Fruit fly (Drosophila melanogaster) whole organism, embryonic: ENCODE results near the gene tau.
A peak's percentile ranks its signal among the peaks of the same experiment; 100 is the strongest.

ENCODE experiments used
- Abd-B ChIP-seq: fragments of 200-800 bp; sonication (Bioruptor generic); optimal IDR thresholded peaks from 2 replicates; lab custom pipeline; 2018; ENCODE audit warnings: missing biosample characterization, mild to moderate bottlenecking, missing genetic modification characterization, moderate library complexity
- Atf6 ChIP-seq: fragments of 200-800 bp; sonication (Bioruptor generic); IDR thresholded peaks from 2 replicates; pipeline ENCODE4 v1.3.6; 2022; ENCODE audit warnings: missing biosample characterization, missing genetic modification characterization
- BtbVII ChIP-seq: fragments of 200-800 bp; sonication (Bioruptor generic); optimal IDR thresholded peaks from 3 replicates; lab custom pipeline; 2017; ENCODE audit warnings: missing biosample characterization, mild to moderate bottlenecking, missing genetic modification characterization
- C15 ChIP-seq: fragments of 200-800 bp; sonication (Bioruptor generic); IDR thresholded peaks from 3 replicates; pipeline ENCODE4 v1.3.6; 2022; ENCODE audit warnings: missing biosample characterization, missing genetic modification characterization
- CG1024 ChIP-seq: fragments of 200-800 bp; sonication (Bioruptor generic); IDR thresholded peaks from 2 replicates; pipeline ENCODE4 v1.3.6; 2022; ENCODE audit warnings: missing biosample characterization, missing genetic modification characterization
- CG10267 ChIP-seq: fragments of 200-800 bp; sonication (Bioruptor generic); optimal IDR thresholded peaks from 2 replicates; lab custom pipeline; 2018; ENCODE audit warnings: missing biosample characterization, mild to moderate bottlenecking, missing genetic modification characterization, moderate library complexity
- CG12391 ChIP-seq: fragments of 200-800 bp; sonication (Bioruptor generic); optimal IDR thresholded peaks from 3 replicates; lab custom pipeline; 2018; ENCODE audit warnings: missing biosample characterization, mild to moderate bottlenecking, missing genetic modification characterization, moderate library complexity
- CG12659 ChIP-seq: fragments of 200-800 bp; sonication (Bioruptor generic); optimal IDR thresholded peaks from 3 replicates; lab custom pipeline; 2017; ENCODE audit warnings: mild to moderate bottlenecking, missing biosample characterization, missing genetic modification reagents, missing genetic modification characterization
- CG14710 ChIP-seq: fragments of 200-800 bp; sonication (Bioruptor generic); optimal IDR thresholded peaks from 3 replicates; lab custom pipeline; 2019; ENCODE audit warnings: missing biosample characterization, mild to moderate bottlenecking, missing genetic modification characterization, moderate library complexity
- CG15514 ChIP-seq: fragments of 200-800 bp; sonication (Bioruptor generic); optimal IDR thresholded peaks from 3 replicates; lab custom pipeline; 2017; ENCODE audit warnings: missing biosample characterization, missing genetic modification characterization, mild to moderate bottlenecking, moderate library complexity, missing genetic modification reagents
- CG17186 ChIP-seq: fragments of 200-800 bp; sonication (Bioruptor generic); optimal IDR thresholded peaks from 3 replicates; lab custom pipeline; 2017; ENCODE audit warnings: missing biosample characterization, missing genetic modification reagents, missing genetic modification characterization
- CG17361 ChIP-seq: fragments of 200-800 bp; sonication (Bioruptor generic); IDR thresholded peaks from 3 replicates; pipeline ENCODE4 v1.3.6; 2022; ENCODE audit warnings: missing biosample characterization, missing genetic modification characterization
- CG18262 ChIP-seq: fragments of 200-800 bp; optimal IDR thresholded peaks from 3 replicates; lab custom pipeline; 2019; ENCODE audit warnings: missing biosample characterization, mild to moderate bottlenecking, missing genetic modification characterization, moderate library complexity
- CG2116 ChIP-seq: fragments of 200-800 bp; sonication (Bioruptor generic); optimal IDR thresholded peaks from 3 replicates; lab custom pipeline; 2018; ENCODE audit warnings: missing biosample characterization, mild to moderate bottlenecking, missing genetic modification characterization
- CG3847 ChIP-seq: fragments of 200-800 bp; sonication (Bioruptor generic); IDR thresholded peaks from 2 replicates; pipeline ENCODE4 v1.3.6; 2022; ENCODE audit warnings: missing biosample characterization, missing genetic modification characterization
- CG4617 ChIP-seq: fragments of 200-800 bp; sonication (Bioruptor generic); optimal IDR thresholded peaks from 3 replicates; lab custom pipeline; 2016; ENCODE audit warnings: missing biosample characterization, missing genetic modification characterization, borderline replicate concordance
- CG9437 ChIP-seq: fragments of 200-800 bp; sonication (Bioruptor generic); optimal IDR thresholded peaks from 2 replicates; lab custom pipeline; 2018; ENCODE audit warnings: missing biosample characterization, mild to moderate bottlenecking, missing genetic modification characterization
- Dp ChIP-seq: fragments of 200-800 bp; sonication (Bioruptor generic); optimal IDR thresholded peaks from 2 replicates; lab custom pipeline; 2018; ENCODE audit warnings: missing biosample characterization, mild to moderate bottlenecking, missing genetic modification characterization, moderate library complexity
- Drgx ChIP-seq: fragments of 200-800 bp; sonication (Bioruptor generic); IDR thresholded peaks from 2 replicates; pipeline ENCODE4 v1.3.6; 2022; ENCODE audit warnings: missing biosample characterization, missing genetic modification characterization
- Elba2 ChIP-seq: fragments of 200-800 bp; sonication (Bioruptor generic); optimal IDR thresholded peaks from 3 replicates; lab custom pipeline; 2016; ENCODE audit warnings: missing biosample characterization, missing genetic modification characterization
- Ets97D ChIP-seq: fragments of 200-800 bp; sonication (Bioruptor generic); optimal IDR thresholded peaks from 3 replicates; lab custom pipeline; 2016; ENCODE audit warnings: missing biosample characterization, missing genetic modification characterization
- Fer3 ChIP-seq: fragments of 200-800 bp; sonication (Bioruptor generic); optimal IDR thresholded peaks from 2 replicates; lab custom pipeline; 2018; ENCODE audit warnings: missing biosample characterization, mild to moderate bottlenecking, missing genetic modification characterization, moderate library complexity
- HmgZ ChIP-seq: fragments of 200-800 bp; sonication (Bioruptor generic); optimal IDR thresholded peaks from 2 replicates; lab custom pipeline; 2018; ENCODE audit warnings: missing biosample characterization, mild to moderate bottlenecking, missing genetic modification characterization
- MBD-R2 ChIP-seq: fragments of 200-800 bp; sonication (Bioruptor generic); IDR thresholded peaks from 2 replicates; pipeline ENCODE4 v1.3.6; 2022; ENCODE audit warnings: missing biosample characterization, missing genetic modification characterization
- MESR4 ChIP-seq: fragments of 200-800 bp; sonication (Bioruptor generic); optimal IDR thresholded peaks from 2 replicates; lab custom pipeline; 2018; ENCODE audit warnings: missing biosample characterization, mild to moderate bottlenecking, missing genetic modification characterization, moderate library complexity
- Max ChIP-seq: fragments of 200-800 bp; sonication (Bioruptor generic); optimal IDR thresholded peaks from 2 replicates; lab custom pipeline; 2016; ENCODE audit warnings: missing biosample characterization, mild to moderate bottlenecking, missing genetic modification characterization
- Neu2 ChIP-seq: fragments of 200-800 bp; sonication (Bioruptor generic); optimal IDR thresholded peaks from 3 replicates; lab custom pipeline; 2016; ENCODE audit warnings: missing biosample characterization, missing genetic modification characterization, borderline replicate concordance
- Pdp1 ChIP-seq, 2 experiments: fragments of 200-800 bp; sonication (Bioruptor generic); optimal IDR thresholded peaks; 3 replicates each; lab custom pipeline; 2016; ENCODE audit warnings: missing biosample characterization in 2 of 2, missing genetic modification characterization in 2 of 2, mild to moderate bottlenecking in 1 of 2, moderate library complexity in 1 of 2
- Scr ChIP-seq: fragments of 200-800 bp; sonication (Bioruptor generic); IDR thresholded peaks from 2 replicates; pipeline ENCODE4 v1.3.6; 2022; ENCODE audit warnings: missing biosample characterization, missing genetic modification characterization; ENCODE audit not compliant: partially characterized antibody
- Sin3A ChIP-seq: fragments of >200 bp; optimal IDR thresholded peaks from 2 replicates; lab custom pipeline; 2018
- Sry-β ChIP-seq: fragments of 200-800 bp; sonication (Bioruptor generic); optimal IDR thresholded peaks from 2 replicates; lab custom pipeline; 2018; ENCODE audit warnings: missing biosample characterization, mild to moderate bottlenecking, missing genetic modification characterization, moderate library complexity
- Tbp ChIP-seq: fragments of >200 bp; optimal IDR thresholded peaks from 2 replicates; lab custom pipeline; 2018; ENCODE audit warnings: missing biosample characterization, missing genetic modification characterization
- YL-1 ChIP-seq: fragments of 200-800 bp; sonication (Bioruptor generic); optimal IDR thresholded peaks from 3 replicates; lab custom pipeline; 2017; ENCODE audit warnings: missing biosample characterization, mild to moderate bottlenecking, missing genetic modification characterization
- az2 ChIP-seq: fragments of 200-800 bp; sonication (Bioruptor generic); optimal IDR thresholded peaks from 3 replicates; lab custom pipeline; 2016; ENCODE audit warnings: missing biosample characterization, missing genetic modification characterization
- dpn ChIP-seq, 2 experiments: fragments of 200-800 bp; sonication (Bioruptor generic); optimal IDR thresholded peaks; 3 replicates each; lab custom pipeline; 2016; ENCODE audit warnings: missing biosample characterization in 2 of 2, missing genetic modification characterization in 2 of 2
- hkb ChIP-seq, 2 experiments: fragments of 200-800 bp in 1 of 2; fragments of >200 bp in 1 of 2; sonication (Bioruptor generic) in 1 of 2; IDR thresholded peaks in 1 of 2; optimal IDR thresholded peaks in 1 of 2; 2 replicates each; pipeline versions ENCODE4 v1.3.6 to Lab custom; 2017 to 2022; ENCODE audit warnings: missing biosample characterization in 1 of 2, missing genetic modification characterization in 1 of 2
- psq ChIP-seq: fragments of 200-800 bp; sonication (Bioruptor generic); optimal IDR thresholded peaks from 2 replicates; lab custom pipeline; 2017; ENCODE audit warnings: missing biosample characterization, missing genetic modification characterization
- pzg ChIP-seq: fragments of 200-800 bp; sonication (Bioruptor generic); optimal IDR thresholded peaks from 3 replicates; lab custom pipeline; 2018; ENCODE audit warnings: missing biosample characterization, mild to moderate bottlenecking, missing genetic modification characterization, moderate library complexity
- sens ChIP-seq: fragments of 200-800 bp; sonication (Bioruptor generic); peaks from one replicate; lab custom pipeline; 2016; ENCODE audit warnings: missing biosample characterization, missing genetic modification characterization
- stwl ChIP-seq: fragments of 200-800 bp; sonication (Bioruptor generic); optimal IDR thresholded peaks from 3 replicates; lab custom pipeline; 2018; ENCODE audit warnings: missing biosample characterization, mild to moderate bottlenecking, missing genetic modification characterization, moderate library complexity
- tgo ChIP-seq: fragments of 200-800 bp; sonication (Bioruptor generic); IDR thresholded peaks from 3 replicates; pipeline ENCODE4 v1.3.6; 2022; ENCODE audit warnings: missing biosample characterization, missing genetic modification characterization
- trem ChIP-seq: fragments of 200-800 bp; optimal IDR thresholded peaks from 3 replicates; lab custom pipeline; 2019; ENCODE audit warnings: missing biosample characterization, mild to moderate bottlenecking, missing genetic modification characterization, moderate library complexity

The tau gene

DNA sequence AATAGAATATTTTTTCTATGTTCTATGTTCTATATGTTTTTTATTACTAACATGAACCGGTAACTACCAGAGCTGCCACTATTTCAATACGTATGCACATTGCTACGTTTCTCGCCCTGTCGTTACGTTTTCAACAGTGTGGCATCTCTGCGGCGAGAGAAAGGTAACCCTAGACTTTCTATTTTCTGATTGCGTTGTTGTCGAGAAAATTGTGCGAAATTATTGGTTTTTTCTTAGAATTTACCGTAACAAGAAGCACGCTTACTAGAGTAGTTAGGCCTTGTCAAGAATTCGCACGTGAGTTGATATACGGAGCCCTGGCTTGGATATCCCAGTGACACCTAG, 43.4 kb upstream of the tau start, which contains the start of gene btz (continued):
- peak; percentile 27 for TF ChIP-seq Max
- no peak for TF ChIP-seq az2 (GFP tag; lab: Kevin White, UChicago)
- peak; percentile 71 for TF ChIP-seq stwl (tag; lab: Kevin White, UChicago)
- peak; percentile 45 for TF ChIP-seq CG10267
- peak; percentile 41 for TF ChIP-seq CG12659 (GFP tag; lab: Kevin White, UChicago)
- peak; percentile 83 for TF ChIP-seq Elba2
- peak; percentile 39 for TF ChIP-seq Ets97D
- TF ChIP-seq sens (GFP tag; lab: Kevin White, UChicago): no peak
- TF ChIP-seq Scr (GFP tag; lab: Robert Waterston, UW): 0 out of 2 replicates have a peak, but pooled peaks have one; percentile 27
- TF ChIP-seq Pdp1 (GFP tag; optimal IDR thresholded peaks at IDR 0.05; lab: Kevin White, UChicago): peak in 1 of 2 experiments; percentile 8
- no peak for TF ChIP-seq hkb (optimal IDR thresholded peaks at IDR 0.05; lab: Kevin White, UChicago)
- no peak for TF ChIP-seq hkb (GFP tag; IDR thresholded peaks at IDR 0.05; lab: Robert Waterston, UW)
- peak; percentile 57 for TF ChIP-seq trem (tag; lab: Kevin White, UChicago)
- TF ChIP-seq CG15514 (GFP tag; lab: Kevin White, UChicago): peak; percentile 82
- no peak for TF ChIP-seq Neu2 (GFP tag; lab: Kevin White, UChicago)
- TF ChIP-seq CG9437 (GFP tag; lab: Kevin White, UChicago): peak; percentile 100
- TF ChIP-seq BtbVII (GFP tag; lab: Kevin White, UChicago): no peak
- TF ChIP-seq HmgZ: peak; percentile 18
- peak; percentile 54 for TF ChIP-seq MESR4
- no peak for TF ChIP-seq Drgx (GFP tag; lab: Robert Waterston, UW)
- peak; percentile 49 for TF ChIP-seq CG14710 (tag; lab: Kevin White, UChicago)
- TF ChIP-seq Sry-β (GFP tag; lab: Kevin White, UChicago): no peak
- TF ChIP-seq Abd-B: peak; percentile 2
- TF ChIP-seq CG17186: peak; percentile 7
- 0 out of 2 replicates have a peak, but pooled peaks have one; percentile 30 for TF ChIP-seq CG3847 (GFP tag; lab: Robert Waterston, UW)
- TF ChIP-seq CG2116 (GFP tag; lab: Kevin White, UChicago): peak; percentile 61
- no peak for TF ChIP-seq dpn (GFP tag; optimal IDR thresholded peaks at IDR 0.05; lab: Kevin White, UChicago)
- TF ChIP-seq CG12391: no peak
- no peak for TF ChIP-seq tgo
- peak; percentile 59 for TF ChIP-seq CG4617 (GFP tag; lab: Kevin White, UChicago)
- peak; percentile 85 for TF ChIP-seq YL-1 (GFP tag; lab: Kevin White, UChicago)
- no peak for TF ChIP-seq Fer3 (tag; lab: Kevin White, UChicago)
- TF ChIP-seq CG17361 (GFP tag; lab: Robert Waterston, UW): no peak
- TF ChIP-seq pzg (GFP tag; lab: Kevin White, UChicago): peak; percentile 70
- TF ChIP-seq psq (GFP tag; lab: Kevin White, UChicago): no peak
- no peak for TF ChIP-seq C15 (GFP tag; lab: Robert Waterston, UW)
- TF ChIP-seq MBD-R2 (GFP tag; lab: Robert Waterston, UW): peak; percentile 64; the same call in 1 of the 2 replicates
- no peak for TF ChIP-seq Tbp (GFP tag; lab: Kevin White, UChicago)
- no peak for TF ChIP-seq CG1024 (GFP tag; lab: Robert Waterston, UW)
- peak; percentile 45 for TF ChIP-seq CG18262 (tag; lab: Kevin White, UChicago)
- peak; percentile 21 for TF ChIP-seq Dp (GFP tag; lab: Kevin White, UChicago)
- peak; percentile 6 for TF ChIP-seq Sin3A (lab: Kevin White, UChicago)
- no peak for TF ChIP-seq Atf6 (GFP tag; lab: Robert Waterston, UW)
